Worm (Caenorhabditis elegans) whole organism, midembryonic: Measurements from ENCODE around the gene F22F7.12.

Experiments used
- T22C8.4 ChIP-seq: fragments of 200-800 bp; sonication (Bioruptor generic); IDR thresholded peaks from 2 replicates; pipeline ENCODE4 v1.3.6; 2022; ENCODE audit warnings: missing genetic modification characterization, missing compliant biosample characterization
- flt-1 ChIP-seq: fragments of 200-800 bp; sonication (Bioruptor generic); IDR thresholded peaks from 2 replicates; pipeline ENCODE4 v1.3.6; 2022; ENCODE audit warnings: missing genetic modification characterization, missing compliant biosample characterization
- ztf-23 ChIP-seq: fragments of 200-800 bp; sonication (Bioruptor generic); IDR thresholded peaks from 2 replicates; pipeline ENCODE4 v1.3.6; 2022; ENCODE audit warnings: missing genetic modification reagents, missing genetic modification characterization, missing compliant biosample characterization
- ztf-29 ChIP-seq: fragments of 200-800 bp; sonication (Bioruptor generic); IDR thresholded peaks from 2 replicates; pipeline ENCODE4 v1.3.6; 2022; ENCODE audit warnings: missing genetic modification reagents, missing genetic modification characterization, missing compliant biosample characterization

DNA sequence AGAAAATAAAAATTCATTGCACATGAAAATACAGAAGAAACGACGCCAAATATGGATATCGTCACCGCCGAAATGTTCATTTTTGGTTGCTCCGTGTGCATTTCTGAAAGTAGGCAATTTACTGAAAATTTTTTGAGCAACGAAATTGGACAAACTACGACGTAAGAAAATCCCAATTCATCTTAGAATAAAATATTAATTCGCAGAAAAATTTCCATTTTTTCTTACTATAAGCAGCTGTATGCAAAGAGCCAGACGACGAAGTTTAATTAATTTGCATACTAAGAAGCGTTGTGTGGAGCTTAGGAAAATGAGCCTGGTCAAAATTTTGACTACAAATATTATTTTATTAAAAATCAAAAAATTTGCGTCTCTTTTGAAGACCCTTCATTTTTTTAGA is 22.4 kb upstream of the F22F7.12 start, which contains the start of gene srbc-19:
- TF ChIP-seq ztf-23 (GFP tag; lab: Robert Waterston, UW) (no peak), ztf-29 (GFP tag; lab: Robert Waterston, UW) (no peak), T22C8.4 (GFP tag; lab: Robert Waterston, UW) (no peak), flt-1 (no peak)
